Fruit fly (Drosophila melanogaster): ENCODE results near the gene bard.

DNA sequence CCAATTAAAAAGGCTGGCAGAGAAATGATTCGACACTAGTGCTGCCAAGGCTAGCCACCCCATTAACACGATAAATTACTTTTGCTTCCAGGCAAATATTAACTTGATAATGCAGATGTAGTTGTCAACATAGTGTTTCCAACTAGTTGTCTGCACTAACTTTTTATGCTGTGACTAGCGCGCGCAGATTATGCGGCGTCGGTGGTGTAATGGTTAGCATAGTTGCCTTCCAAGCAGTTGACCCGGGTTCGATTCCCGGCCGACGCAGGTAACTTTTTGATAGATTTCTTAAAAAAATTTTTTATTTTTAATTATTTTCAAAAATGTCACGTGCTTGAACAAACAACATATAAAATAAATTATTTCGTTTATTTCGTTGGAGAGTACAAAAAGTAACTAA lies 27.6 kb downstream of the bard start:
- TF ChIP-seq EcR (GFP tag; optimal IDR thresholded peaks at IDR 0.05) (no peak), D1 (tag; optimal IDR thresholded peaks at IDR 0.05) (no peak), gl (tag; optimal IDR thresholded peaks at IDR 0.05) (no peak), CG13204 (GFP tag; optimal IDR thresholded peaks at IDR 0.05) (no peak), CG9948 (tag; optimal IDR thresholded peaks at IDR 0.05) (no peak), CG15710 (tag; optimal IDR thresholded peaks at IDR 0.05) (no peak), CG14655 (GFP tag; optimal IDR thresholded peaks at IDR 0.05) (no peak)

Measured in whole organism, pupa.